Fruit fly (Drosophila melanogaster) whole organism, pupa: ENCODE results near the gene abd-A.

ENCODE experiments used
- CG12605 ChIP-seq: fragments of 200-800 bp; sonication (Bioruptor generic); IDR thresholded peaks from 2 replicates; pipeline ENCODE4 v1.3.6; 2022; ENCODE audit warnings: missing biosample characterization, missing genetic modification characterization
- CG13204 ChIP-seq: fragments of 200-800 bp; sonication (Bioruptor generic); optimal IDR thresholded peaks from 2 replicates; lab custom pipeline; 2018; ENCODE audit warnings: missing biosample characterization, mild to moderate bottlenecking, missing genetic modification characterization, moderate library complexity
- CG15710 ChIP-seq: fragments of 200-800 bp; sonication (Bioruptor generic); optimal IDR thresholded peaks from 2 replicates; lab custom pipeline; 2018; ENCODE audit warnings: missing biosample characterization, mild to moderate bottlenecking, missing genetic modification characterization, moderate library complexity
- CG17806 ChIP-seq: fragments of 200-800 bp; sonication (Bioruptor generic); optimal IDR thresholded peaks from 2 replicates; lab custom pipeline; 2018; ENCODE audit warnings: missing biosample characterization, mild to moderate bottlenecking, missing genetic modification characterization, moderate library complexity
- CG32121 ChIP-seq: fragments of 200-800 bp; sonication (Bioruptor generic); IDR thresholded peaks from 2 replicates; pipeline ENCODE4 v1.3.6; 2022; ENCODE audit warnings: missing biosample characterization, missing genetic modification characterization
- CG34367 ChIP-seq: fragments of 200-800 bp; sonication (Bioruptor generic); optimal IDR thresholded peaks from 2 replicates; lab custom pipeline; 2018; ENCODE audit warnings: missing biosample characterization, mild to moderate bottlenecking, missing genetic modification characterization
- CG8159 ChIP-seq: fragments of 200-800 bp; sonication (Bioruptor generic); optimal IDR thresholded peaks from 3 replicates; lab custom pipeline; 2018; ENCODE audit warnings: missing biosample characterization, mild to moderate bottlenecking, missing genetic modification characterization, moderate library complexity
- CG8301 ChIP-seq: fragments of 200-800 bp; sonication (Bioruptor generic); optimal IDR thresholded peaks from 2 replicates; lab custom pipeline; 2018; ENCODE audit warnings: missing biosample characterization, mild to moderate bottlenecking, missing genetic modification characterization
- EcR ChIP-seq: fragments of 200-800 bp; sonication (Bioruptor generic); optimal IDR thresholded peaks from 3 replicates; lab custom pipeline; 2019; ENCODE audit warnings: missing biosample characterization, missing genetic modification characterization, mild to moderate bottlenecking, moderate library complexity, missing genetic modification reagents
- Ets98B ChIP-seq: fragments of 200-800 bp; sonication (Bioruptor generic); IDR thresholded peaks from 2 replicates; pipeline ENCODE4 v1.3.6; 2022; ENCODE audit warnings: missing biosample characterization, missing genetic modification characterization
- Pif1A ChIP-seq: fragments of 200-800 bp; sonication (Bioruptor generic); optimal IDR thresholded peaks from 3 replicates; lab custom pipeline; 2016; ENCODE audit warnings: missing biosample characterization, missing genetic modification characterization
- Snoo ChIP-seq: fragments of 200-800 bp; sonication (Bioruptor generic); optimal IDR thresholded peaks from 3 replicates; lab custom pipeline; 2017; ENCODE audit warnings: missing biosample characterization, mild to moderate bottlenecking, missing genetic modification characterization, inconsistent platforms
- gl ChIP-seq: fragments of 200-800 bp; sonication (Bioruptor generic); optimal IDR thresholded peaks from 2 replicates; lab custom pipeline; 2018; ENCODE audit warnings: missing biosample characterization, mild to moderate bottlenecking, missing genetic modification characterization
- rn ChIP-seq: fragments of 200-800 bp; sonication (Bioruptor generic); IDR thresholded peaks from 2 replicates; pipeline ENCODE4 v1.3.6; 2022; ENCODE audit warnings: missing biosample characterization, missing genetic modification characterization

DNA sequence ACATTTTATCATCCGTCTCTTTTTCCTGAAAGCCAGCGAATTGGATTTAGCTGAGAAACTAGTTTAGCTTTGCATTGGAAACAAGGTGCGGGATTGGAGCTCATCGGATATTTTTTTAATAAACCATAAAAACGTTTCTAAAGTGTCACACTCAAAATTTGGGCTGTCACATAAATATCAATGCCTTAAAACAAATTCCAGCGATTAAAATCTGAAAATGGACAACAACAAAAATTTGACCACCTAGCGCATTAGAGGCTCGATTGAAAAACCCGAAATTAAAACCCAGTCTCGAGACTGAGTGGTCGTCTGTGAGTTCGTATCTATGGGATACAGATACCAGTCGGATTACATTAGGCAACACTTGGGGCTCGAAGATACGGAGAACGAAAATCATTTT is 12.7 kb upstream of the abd-A start:
- no peak for TF ChIP-seq CG8159 (tag; lab: Kevin White, UChicago)
- no peak for TF ChIP-seq CG32121 (GFP tag; lab: Robert Waterston, UW)
- no peak for TF ChIP-seq CG8301 (tag; lab: Kevin White, UChicago)
- TF ChIP-seq CG12605 (GFP tag; lab: Robert Waterston, UW), result no peak
- TF ChIP-seq CG17806 (tag; lab: Kevin White, UChicago), result no peak
- TF ChIP-seq CG34367 (tag; lab: Kevin White, UChicago), result no peak
- TF ChIP-seq gl (tag; lab: Kevin White, UChicago), result no peak
- no peak for TF ChIP-seq Ets98B (GFP tag; lab: Robert Waterston, UW)
- TF ChIP-seq CG13204 (GFP tag; lab: Kevin White, UChicago), result no peak
- TF ChIP-seq rn, result no peak
- no peak for TF ChIP-seq EcR
- no peak for TF ChIP-seq Snoo (tag; lab: Kevin White, UChicago)
- TF ChIP-seq Pif1A, result no peak
- no peak for TF ChIP-seq CG15710 (tag; lab: Kevin White, UChicago)
